Worm (Caenorhabditis elegans): ENCODE measurements around the gene cor-1.
A peak's percentile ranks its signal among the peaks of the same experiment; 100 is the strongest.

The cor-1 gene

ce11 chrIII:10214540-10214979, 34.4 kb upstream of the cor-1 start (continued):
- TF ChIP-seq pbrm-1 (GFP tag; IDR thresholded peaks at IDR 0.05) (0 out of 2 replicates have a peak, but pooled peaks have one; percentile 59), F52B5.7 (tag; optimal IDR thresholded peaks at IDR 0.05) (peak; percentile 81), B0261.1 (tag; optimal IDR thresholded peaks at IDR 0.05) (peak; percentile 11), ztf-3 (GFP tag; optimal IDR thresholded peaks at IDR 0.05) (peak; percentile 80), lin-26 (GFP tag; IDR thresholded peaks at IDR 0.05) (peak; percentile 70), bed-2 (GFP tag; IDR thresholded peaks at IDR 0.05) (no peak), ceh-100 (GFP tag; IDR thresholded peaks at IDR 0.05) (0 out of 2 replicates have a peak, but pooled peaks have one; percentile 20), rec-8 (tag; optimal IDR thresholded peaks at IDR 0.05) (no peak), sdz-38 (tag; optimal IDR thresholded peaks at IDR 0.05) (no peak), Y67H2A.10 (GFP tag; conservative IDR thresholded peaks at IDR 0.05) (no peak; the same call in 1 of the 2 replicates), mxl-1 (tag; optimal IDR thresholded peaks at IDR 0.05) (peak; percentile 45), ceh-27 (GFP tag; optimal IDR thresholded peaks at IDR 0.05) (no peak), Y53F4B.3 (GFP tag; IDR thresholded peaks at IDR 0.05) (no peak), mcd-1 (GFP tag; IDR thresholded peaks at IDR 0.05) (peak; percentile 59), nhr-80 (tag; optimal IDR thresholded peaks at IDR 0.05) (peak; percentile 54)

ce11 chrIII:10215882-10216281, 33.0 kb upstream of the cor-1 start:
- TF ChIP-seq Y95B8A.8 (GFP tag; IDR thresholded peaks at IDR 0.05) (no peak), Y56A3A.18 (GFP tag; IDR thresholded peaks at IDR 0.05) (no peak)

- TF ChIP-seq dpl-1 (GFP tag; optimal IDR thresholded peaks at IDR 0.05) (no peak), atf-7 (tag; optimal IDR thresholded peaks at IDR 0.05) (peak; percentile 80), lir-1 (GFP tag; conservative IDR thresholded peaks at IDR 0.05) (no peak), ets-4 (GFP tag; optimal IDR thresholded peaks at IDR 0.05) (no peak), T07F8.4 (tag; optimal IDR thresholded peaks at IDR 0.05) (no peak), egl-44 (GFP tag; IDR thresholded peaks at IDR 0.05) (no peak), lin-35 (GFP tag; optimal IDR thresholded peaks at IDR 0.05) (no peak), snpc-3.4 (tag; optimal IDR thresholded peaks at IDR 0.05) (peak; percentile 7), let-526 (GFP tag; IDR thresholded peaks at IDR 0.05) (no peak), egl-18 (GFP tag; IDR thresholded peaks at IDR 0.05) (no peak), ZK185.1 (tag; optimal IDR thresholded peaks at IDR 0.05; ENCODE audit: poor library complexity, severe bottlenecking) (peak; percentile 63), lsy-27 (tag; optimal IDR thresholded peaks at IDR 0.05; ENCODE audit: borderline replicate concordance, insufficient read depth) (no peak), unc-62 (GFP tag; optimal IDR thresholded peaks at IDR 0.05) (peak; percentile 55), ztf-28 (GFP tag; IDR thresholded peaks at IDR 0.05) (no peak), Y67H2A.10 (GFP tag; conservative IDR thresholded peaks at IDR 0.05) (no peak), akir-1 (GFP tag; optimal IDR thresholded peaks at IDR 0.05) (no peak), pha-4 (tag; optimal IDR thresholded peaks at IDR 0.05) (no peak), madf-10 (tag; optimal IDR thresholded peaks at IDR 0.05) (peak; percentile 61), dpff-1 (tag; optimal IDR thresholded peaks at IDR 0.05) (no peak), hrde-1 (tag; optimal IDR thresholded peaks at IDR 0.05; ENCODE audit: borderline replicate concordance) (no peak), nhr-120 (GFP tag; IDR thresholded peaks at IDR 0.05) (no peak), hmg-20 (GFP tag; IDR thresholded peaks at IDR 0.05) (no peak), attf-3 (GFP tag; conservative IDR thresholded peaks at IDR 0.05) (no peak), efl-1 (GFP tag; optimal IDR thresholded peaks at IDR 0.05) (peak; percentile 41), ceh-27 (GFP tag; optimal IDR thresholded peaks at IDR 0.05) (no peak), mxl-1 (tag; optimal IDR thresholded peaks at IDR 0.05) (no peak), ekl-4 (GFP tag; IDR thresholded peaks at IDR 0.05) (no peak), lin-26 (GFP tag; IDR thresholded peaks at IDR 0.05) (no peak), snpc-1.1 (tag; optimal IDR thresholded peaks at IDR 0.05; ENCODE audit: insufficient read depth) (no peak), F22D6.2 (tag; optimal IDR thresholded peaks at IDR 0.05) (peak; percentile 75), hlh-12 (tag; optimal IDR thresholded peaks at IDR 0.05) (no peak)
Observed at ce11 chrIII:10216585-10217278, 32.2 kb upstream of the cor-1 start, which contains the start of gene cts-1. cts-1 (minus strand) TSS chrIII:10216635.
